Worm (Caenorhabditis elegans) whole organism, early embryonic: ENCODE results near the gene ife-2.

Source experiments
- F13C5.2 ChIP-seq: sonication (generic microtip); optimal IDR thresholded peaks from 2 replicates; lab custom pipeline; 2017; ENCODE audit warnings: mild to moderate bottlenecking, missing genetic modification characterization, inconsistent platforms, missing compliant biosample characterization
- ama-1 ChIP-seq: fragments of 150-350 bp; optimal IDR thresholded peaks from 2 replicates; lab custom pipeline; 2014
- ceh-13 ChIP-seq: fragments of 200-800 bp; sonication (Bioruptor generic); optimal IDR thresholded peaks from 2 replicates; lab custom pipeline; 2018; ENCODE audit warnings: mild to moderate bottlenecking, missing genetic modification characterization, missing compliant biosample characterization
- ceh-36 ChIP-seq: sonication (generic microtip); optimal IDR thresholded peaks from 2 replicates; lab custom pipeline; 2016; ENCODE audit warnings: missing genetic modification characterization, inconsistent platforms, missing compliant biosample characterization
- ets-7 ChIP-seq: sonication (generic microtip); optimal IDR thresholded peaks from 2 replicates; lab custom pipeline; 2016; ENCODE audit warnings: missing genotype, missing genetic modification characterization, missing compliant biosample characterization
- flt-1 ChIP-seq: fragments of 200-800 bp; sonication (Bioruptor generic); IDR thresholded peaks from 2 replicates; pipeline ENCODE4 v1.3.6; 2022; ENCODE audit warnings: missing genetic modification characterization, missing compliant biosample characterization
- hmbx-1 ChIP-seq: sonication (generic microtip); optimal IDR thresholded peaks from 2 replicates; lab custom pipeline; 2016; ENCODE audit warnings: mild to moderate bottlenecking, missing genetic modification characterization, missing compliant biosample characterization
- hmg-4 ChIP-seq: fragments of 200-800 bp; sonication (Bioruptor generic); optimal IDR thresholded peaks from 2 replicates; lab custom pipeline; 2018; ENCODE audit warnings: mild to moderate bottlenecking, missing genetic modification characterization, missing compliant biosample characterization
- hnd-1 ChIP-seq: sonication (generic microtip); optimal IDR thresholded peaks from 2 replicates; lab custom pipeline; 2016; ENCODE audit warnings: missing genetic modification characterization, missing compliant biosample characterization
- pes-1 ChIP-seq: fragments of 200-800 bp; sonication (Bioruptor generic); IDR thresholded peaks from 2 replicates; pipeline ENCODE4 v1.3.6; 2022; ENCODE audit warnings: missing genetic modification reagents, missing genetic modification characterization, missing compliant biosample characterization

DNA sequence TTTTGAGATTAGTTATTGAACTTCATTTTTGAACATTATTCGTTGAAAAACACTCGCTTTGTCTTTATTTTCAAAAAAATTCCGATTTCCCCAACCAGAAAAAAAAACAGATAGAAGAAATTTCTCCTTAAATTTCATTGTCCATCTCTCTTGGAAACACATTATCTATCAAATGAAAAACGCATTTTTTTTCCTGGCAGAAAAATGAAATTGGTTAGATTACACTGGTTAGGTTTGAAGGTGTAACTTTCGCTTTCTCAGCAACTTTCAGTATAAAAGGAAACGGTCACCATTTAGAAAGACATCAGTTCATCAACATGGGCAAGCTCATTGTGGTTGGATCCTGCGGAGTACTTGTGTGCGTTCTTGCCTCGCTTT, 38.9 kb upstream of the ife-2 start, which contains the start of gene col-19:
- TF ChIP-seq ama-1 (lab: Kevin White, UChicago) (no peak), hmbx-1 (tag; lab: Kevin White, UChicago) (no peak), hnd-1 (no peak), pes-1 (GFP tag; lab: Robert Waterston, UW) (no peak), ceh-13 (no peak), F13C5.2 (tag; lab: Kevin White, UChicago) (no peak), hmg-4 (GFP tag; lab: Kevin White, UChicago) (no peak), ceh-36 (tag; lab: Kevin White, UChicago) (no peak), ets-7 (no peak), flt-1 (GFP tag; lab: Robert Waterston, UW) (no peak)
